Worm (Caenorhabditis elegans): Measurements from ENCODE around the gene ZK616.8.

DNA sequence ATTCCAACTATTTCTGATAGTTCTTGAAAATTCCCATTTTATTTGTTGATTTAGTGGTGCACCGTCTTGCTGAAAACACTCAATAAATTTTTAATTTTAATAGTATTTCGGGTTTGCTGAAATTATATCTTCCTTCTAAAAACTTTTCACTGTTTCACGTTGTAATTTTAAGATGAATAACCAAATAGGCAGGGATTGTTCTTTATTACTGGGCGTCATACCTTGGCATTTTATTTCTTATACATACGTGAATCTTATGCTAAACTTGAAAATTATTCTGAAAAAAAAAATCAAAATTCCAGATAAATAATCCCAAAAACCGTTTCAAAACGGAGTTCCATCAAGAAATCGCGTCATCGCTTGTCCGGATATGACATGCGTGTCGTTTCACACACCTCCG lies 26.7 kb upstream of the ZK616.8 start, which contains the start of gene mgl-3:
- no peak for TF ChIP-seq ceh-90 (tag; optimal IDR thresholded peaks at IDR 0.05)
- TF ChIP-seq lsy-2 (tag; optimal IDR thresholded peaks at IDR 0.05): no peak
- no peak for TF ChIP-seq ceh-88 (GFP tag; IDR thresholded peaks at IDR 0.05)
- no peak for TF ChIP-seq efl-1 (optimal IDR thresholded peaks at IDR 0.05)
- TF ChIP-seq efl-1 (GFP tag; optimal IDR thresholded peaks at IDR 0.05 in 1 of 2): no peak
- no peak for TF ChIP-seq lin-13 (GFP tag; optimal IDR thresholded peaks at IDR 0.05)
- TF ChIP-seq skn-1 (tag; optimal IDR thresholded peaks at IDR 0.05): no peak
- TF ChIP-seq nhr-12 (tag; optimal IDR thresholded peaks at IDR 0.05): no peak
- no peak for TF ChIP-seq unc-130 (tag; optimal IDR thresholded peaks at IDR 0.05)
- no peak for TF ChIP-seq ceh-82 (tag; optimal IDR thresholded peaks at IDR 0.05)
- no peak for TF ChIP-seq lin-39 (tag; optimal IDR thresholded peaks at IDR 0.05)
- TF ChIP-seq sox-4 (tag; optimal IDR thresholded peaks at IDR 0.05): no peak
- TF ChIP-seq Y116A8C.19 (tag; optimal IDR thresholded peaks at IDR 0.05; ENCODE audit: borderline replicate concordance): no peak
